Worm (Caenorhabditis elegans) whole organism, early embryonic: ENCODE results near the gene fip-5.

Experiments used
- B0310.2 ChIP-seq: sonication (generic microtip); optimal IDR thresholded peaks from 2 replicates; lab custom pipeline; 2016; ENCODE audit warnings: mild to moderate bottlenecking, missing genetic modification characterization, missing compliant biosample characterization
- F13C5.2 ChIP-seq: sonication (generic microtip); optimal IDR thresholded peaks from 2 replicates; lab custom pipeline; 2017; ENCODE audit warnings: mild to moderate bottlenecking, missing genetic modification characterization, inconsistent platforms, missing compliant biosample characterization
- ama-1 ChIP-seq: fragments of 150-350 bp; optimal IDR thresholded peaks from 2 replicates; lab custom pipeline; 2014
- ceh-36 ChIP-seq: sonication (generic microtip); optimal IDR thresholded peaks from 2 replicates; lab custom pipeline; 2016; ENCODE audit warnings: missing genetic modification characterization, inconsistent platforms, missing compliant biosample characterization
- hmbx-1 ChIP-seq: sonication (generic microtip); optimal IDR thresholded peaks from 2 replicates; lab custom pipeline; 2016; ENCODE audit warnings: mild to moderate bottlenecking, missing genetic modification characterization, missing compliant biosample characterization
- pes-1 ChIP-seq: fragments of 200-800 bp; sonication (Bioruptor generic); IDR thresholded peaks from 2 replicates; pipeline ENCODE4 v1.3.6; 2022; ENCODE audit warnings: missing genetic modification reagents, missing genetic modification characterization, missing compliant biosample characterization
- scrt-1 ChIP-seq: fragments of 200-800 bp; sonication (Bioruptor generic); IDR thresholded peaks from 2 replicates; pipeline ENCODE4 v1.3.6; 2022; ENCODE audit warnings: missing genetic modification characterization, missing compliant biosample characterization

- TF ChIP-seq B0310.2 (tag; lab: Kevin White, UChicago): no peak
- TF ChIP-seq scrt-1 (GFP tag; lab: Robert Waterston, UW): no peak
- TF ChIP-seq hmbx-1 (tag; lab: Kevin White, UChicago): no peak
- no peak for TF ChIP-seq ceh-36 (tag; lab: Kevin White, UChicago)
- TF ChIP-seq pes-1 (GFP tag; lab: Robert Waterston, UW): no peak
- TF ChIP-seq ama-1: no peak
- TF ChIP-seq F13C5.2: no peak
Measured at ce11 chrX:10304178-10304577, 1.6 kb downstream of the fip-5 start, which contains the start of gene fipr-21.
